Fruit fly (Drosophila melanogaster) whole organism, prepupa: ENCODE results near the gene CG4586.
A peak's percentile ranks its signal among the peaks of the same experiment; 100 is the strongest.

ENCODE experiments used
- Blimp-1 ChIP-seq: fragments of 200-800 bp; sonication (Bioruptor generic); optimal IDR thresholded peaks from 3 replicates; lab custom pipeline; 2017; ENCODE audit warnings: missing biosample characterization, missing genetic modification characterization, mild to moderate bottlenecking, moderate library complexity, missing genetic modification reagents
- CG10631 ChIP-seq: fragments of 200-800 bp; sonication (Bioruptor generic); optimal IDR thresholded peaks from 2 replicates; lab custom pipeline; 2016; ENCODE audit warnings: missing biosample characterization, missing genetic modification characterization
- CG10669 ChIP-seq: fragments of 200-800 bp; sonication (Bioruptor generic); optimal IDR thresholded peaks from 3 replicates; lab custom pipeline; 2018; ENCODE audit warnings: missing biosample characterization, mild to moderate bottlenecking, missing genetic modification characterization, moderate library complexity
- CG11294 ChIP-seq: fragments of 200-800 bp; sonication (Bioruptor generic); IDR thresholded peaks from 2 replicates; pipeline ENCODE4 v1.3.6; 2022; ENCODE audit warnings: missing biosample characterization, missing genetic modification characterization
- CG11762 ChIP-seq: fragments of 200-800 bp; sonication (Bioruptor generic); optimal IDR thresholded peaks from 3 replicates; lab custom pipeline; 2016; ENCODE audit warnings: missing biosample characterization, missing genetic modification characterization; ENCODE audit not compliant: insufficient read depth
- CG1621 ChIP-seq: fragments of 200-800 bp; sonication (Bioruptor generic); optimal IDR thresholded peaks from 3 replicates; lab custom pipeline; 2018; ENCODE audit warnings: missing biosample characterization, mild to moderate bottlenecking, missing genetic modification characterization
- CG34406 ChIP-seq: fragments of 200-800 bp; sonication (Bioruptor generic); optimal IDR thresholded peaks from 3 replicates; lab custom pipeline; 2016; ENCODE audit warnings: missing biosample characterization, missing genetic modification characterization
- CG3919 ChIP-seq: fragments of 200-800 bp; sonication (Bioruptor generic); optimal IDR thresholded peaks from 3 replicates; lab custom pipeline; 2016; ENCODE audit warnings: missing biosample characterization, missing genetic modification characterization
- CG6163 ChIP-seq: fragments of 200-800 bp; sonication (Bioruptor generic); IDR thresholded peaks from 3 replicates; pipeline ENCODE4 v1.3.6; 2022; ENCODE audit warnings: missing biosample characterization, missing genetic modification characterization
- CG6792 ChIP-seq: fragments of 200-800 bp; sonication (Bioruptor generic); optimal IDR thresholded peaks from 3 replicates; lab custom pipeline; 2016; ENCODE audit warnings: missing biosample characterization, missing genetic modification characterization
- CG6808 ChIP-seq: fragments of 200-800 bp; sonication (Bioruptor generic); optimal IDR thresholded peaks from 3 replicates; lab custom pipeline; 2017; ENCODE audit warnings: missing biosample characterization, missing genetic modification characterization, mild to moderate bottlenecking, moderate library complexity, missing genetic modification reagents
- CG6854 ChIP-seq: fragments of 200-800 bp; sonication (Bioruptor generic); optimal IDR thresholded peaks from 2 replicates; lab custom pipeline; 2017; ENCODE audit warnings: missing biosample characterization, mild to moderate bottlenecking, missing genetic modification characterization
- CG8319 ChIP-seq: fragments of 200-800 bp; sonication (Bioruptor generic); optimal IDR thresholded peaks from 3 replicates; lab custom pipeline; 2016; ENCODE audit warnings: missing biosample characterization, missing genetic modification characterization
- CG8632 ChIP-seq: fragments of 200-800 bp; sonication (Bioruptor generic); optimal IDR thresholded peaks from 3 replicates; lab custom pipeline; 2016; ENCODE audit warnings: missing biosample characterization, missing genetic modification characterization
- CG9139 ChIP-seq: fragments of 200-800 bp; sonication (Bioruptor generic); optimal IDR thresholded peaks from 3 replicates; lab custom pipeline; 2017; ENCODE audit warnings: missing biosample characterization, mild to moderate bottlenecking, missing genetic modification characterization
- Eip75B ChIP-seq: fragments of 200-800 bp; sonication (Bioruptor generic); optimal IDR thresholded peaks from 3 replicates; lab custom pipeline; 2016; ENCODE audit warnings: missing biosample characterization, missing genetic modification characterization
- Eip78C ChIP-seq: fragments of 200-800 bp; sonication (Bioruptor generic); peaks from one replicate; lab custom pipeline; 2016; ENCODE audit warnings: missing biosample characterization, missing genetic modification characterization
- Eip93F ChIP-seq: fragments of 200-800 bp; sonication (Bioruptor generic); optimal IDR thresholded peaks from 2 replicates; lab custom pipeline; 2016; ENCODE audit warnings: missing biosample characterization, mild to moderate bottlenecking, missing genetic modification characterization
- Ets96B ChIP-seq: fragments of 200-800 bp; optimal IDR thresholded peaks from 2 replicates; lab custom pipeline; 2019; ENCODE audit warnings: missing biosample characterization, mild to moderate bottlenecking, missing genetic modification characterization, moderate library complexity
- Met ChIP-seq: fragments of 200-800 bp; sonication (Bioruptor generic); optimal IDR thresholded peaks from 3 replicates; lab custom pipeline; 2016; ENCODE audit warnings: missing biosample characterization, missing genetic modification characterization
- OdsH ChIP-seq: fragments of 200-800 bp; sonication (Bioruptor generic); optimal IDR thresholded peaks from 3 replicates; lab custom pipeline; 2016; ENCODE audit warnings: missing biosample characterization, missing genetic modification characterization
- Smox ChIP-seq: fragments of 200-800 bp; sonication (Bioruptor generic); optimal IDR thresholded peaks from 3 replicates; lab custom pipeline; 2016; ENCODE audit warnings: missing biosample characterization, missing genetic modification characterization
- Sox102F ChIP-seq: fragments of 200-800 bp; sonication (Bioruptor generic); optimal IDR thresholded peaks from 2 replicates; lab custom pipeline; 2016; ENCODE audit warnings: missing biosample characterization, mild to moderate bottlenecking, missing genetic modification characterization
- cyc ChIP-seq: fragments of 200-800 bp; sonication (Bioruptor generic); optimal IDR thresholded peaks from 3 replicates; lab custom pipeline; 2016; ENCODE audit warnings: missing biosample characterization, missing genetic modification characterization
- dac ChIP-seq: fragments of 200-800 bp; sonication (Bioruptor generic); optimal IDR thresholded peaks from 2 replicates; lab custom pipeline; 2017; ENCODE audit warnings: missing biosample characterization, mild to moderate bottlenecking, missing genetic modification characterization
- esn ChIP-seq: fragments of 200-800 bp; sonication (Bioruptor generic); optimal IDR thresholded peaks from 2 replicates; lab custom pipeline; 2016; ENCODE audit warnings: missing biosample characterization, mild to moderate bottlenecking, missing genetic modification characterization, moderate library complexity
- fd59A ChIP-seq: fragments of 200-800 bp; sonication (Bioruptor generic); optimal IDR thresholded peaks from 2 replicates; lab custom pipeline; 2017; ENCODE audit warnings: missing biosample characterization, mild to moderate bottlenecking, missing genetic modification characterization, missing genetic modification reagents
- fkh ChIP-seq: fragments of 200-800 bp; sonication (Bioruptor generic); optimal IDR thresholded peaks from 3 replicates; lab custom pipeline; 2017; ENCODE audit warnings: missing biosample characterization, mild to moderate bottlenecking, missing genetic modification characterization, moderate library complexity
- lz ChIP-seq: fragments of 200-800 bp; sonication (Bioruptor generic); optimal IDR thresholded peaks from 3 replicates; lab custom pipeline; 2016; ENCODE audit warnings: missing biosample characterization, missing genetic modification characterization
- pdm3 ChIP-seq: fragments of 200-800 bp; sonication (Bioruptor generic); optimal IDR thresholded peaks from 3 replicates; lab custom pipeline; 2016; ENCODE audit warnings: missing biosample characterization, missing genetic modification characterization
- salr ChIP-seq, 2 experiments: fragments of 200-800 bp; sonication (Bioruptor generic); optimal IDR thresholded peaks; 3 replicates each; lab custom pipeline; 2016 to 2018; ENCODE audit warnings: missing biosample characterization in 2 of 2, missing genetic modification characterization in 2 of 2, mild to moderate bottlenecking in 1 of 2
- spab ChIP-seq: fragments of 200-800 bp; sonication (Bioruptor generic); optimal IDR thresholded peaks from 2 replicates; lab custom pipeline; 2017; ENCODE audit warnings: missing biosample characterization, mild to moderate bottlenecking, missing genetic modification characterization, missing genetic modification reagents
- ss ChIP-seq, 2 experiments: fragments of 200-800 bp; sonication (Bioruptor generic); optimal IDR thresholded peaks; 2 replicates in 1 of 2; 3 replicates in 1 of 2; lab custom pipeline; 2017 to 2018; ENCODE audit warnings: mild to moderate bottlenecking in 2 of 2, missing biosample characterization in 2 of 2, missing genetic modification characterization in 2 of 2, moderate library complexity in 1 of 2
- svp ChIP-seq: fragments of 200-800 bp; sonication (Bioruptor generic); peaks from one replicate; lab custom pipeline; 2016; ENCODE audit warnings: missing biosample characterization, missing genetic modification characterization
- topi ChIP-seq: fragments of 200-800 bp; sonication (Bioruptor generic); optimal IDR thresholded peaks from 3 replicates; lab custom pipeline; 2016; ENCODE audit warnings: missing biosample characterization, missing genetic modification characterization
- vri ChIP-seq: fragments of 200-800 bp; sonication (Bioruptor generic); optimal IDR thresholded peaks from 3 replicates; lab custom pipeline; 2016; ENCODE audit warnings: missing biosample characterization, mild to moderate bottlenecking, missing genetic modification characterization

The CG4586 gene

dm6 chrX:6993753-6994152, 24.0 kb downstream of the CG4586 start (continued):
- TF ChIP-seq CG8632 (peak; percentile 32), lz (GFP tag; lab: Kevin White, UChicago) (peak; percentile 78), CG3919 (GFP tag; lab: Kevin White, UChicago) (peak; percentile 58), dac (GFP tag; lab: Kevin White, UChicago) (no peak), CG9139 (GFP tag; lab: Kevin White, UChicago) (no peak), CG6854 (peak; percentile 45), salr (GFP tag; optimal IDR thresholded peaks at IDR 0.05; lab: Kevin White, UChicago) (no peak), cyc (GFP tag; lab: Kevin White, UChicago) (peak; percentile 86), topi (GFP tag; lab: Kevin White, UChicago) (peak; percentile 86), ss (GFP tag; optimal IDR thresholded peaks at IDR 0.05; lab: Kevin White, UChicago) (no peak), CG8319 (peak; percentile 39), Met (GFP tag; lab: Kevin White, UChicago) (peak; percentile 84), CG11762 (GFP tag; lab: Kevin White, UChicago) (peak; percentile 39), Smox (GFP tag; lab: Kevin White, UChicago) (peak; percentile 83)

dm6 chrX:6994473-6995179, 24.9 kb downstream of the CG4586 start:
- TF ChIP-seq fkh (GFP tag; lab: Kevin White, UChicago), result peak; percentile 66
- peak; percentile 7 for TF ChIP-seq CG6792 (GFP tag; lab: Kevin White, UChicago)
- no peak for TF ChIP-seq esn
- no peak for TF ChIP-seq Ets96B (tag; lab: Kevin White, UChicago)
- TF ChIP-seq spab (GFP tag; lab: Kevin White, UChicago), result peak; percentile 30
- TF ChIP-seq CG10631 (GFP tag; lab: Kevin White, UChicago), result peak; percentile 40
- TF ChIP-seq Eip78C, result peak; percentile 42
- peak in 1 of 2 experiments; percentile 28 for TF ChIP-seq salr (GFP tag; optimal IDR thresholded peaks at IDR 0.05; lab: Kevin White, UChicago)
- peak; percentile 68 for TF ChIP-seq CG9139 (GFP tag; lab: Kevin White, UChicago)
- TF ChIP-seq fd59A (GFP tag; lab: Kevin White, UChicago), result no peak
- peak; percentile 7 for TF ChIP-seq OdsH (GFP tag; lab: Kevin White, UChicago)
- no peak for TF ChIP-seq Sox102F
- TF ChIP-seq CG1621 (tag; lab: Kevin White, UChicago), result peak; percentile 38
- TF ChIP-seq CG6808, result peak; percentile 41
- peak; percentile 31 for TF ChIP-seq CG8632
- peak; percentile 51 for TF ChIP-seq svp (GFP tag; lab: Kevin White, UChicago)
- TF ChIP-seq lz (GFP tag; lab: Kevin White, UChicago), result no peak
- peak; percentile 10 for TF ChIP-seq CG34406 (GFP tag; lab: Kevin White, UChicago)
- TF ChIP-seq pdm3 (GFP tag; lab: Kevin White, UChicago), result peak; percentile 19
- 0 out of 3 replicates have a peak, but pooled peaks have one; percentile 31 for TF ChIP-seq CG6163
- no peak for TF ChIP-seq Eip93F (GFP tag; lab: Kevin White, UChicago)
- peak; percentile 40 for TF ChIP-seq CG10669
- no peak for TF ChIP-seq vri (GFP tag; lab: Kevin White, UChicago)
- peak; percentile 14 to 59 for TF ChIP-seq ss (GFP tag; optimal IDR thresholded peaks at IDR 0.05; lab: Kevin White, UChicago)

dm6 chrX:6995258-6995657, 25.5 kb downstream of the CG4586 start:
- no peak for TF ChIP-seq Eip75B (GFP tag; lab: Kevin White, UChicago)
- no peak for TF ChIP-seq CG11294
- no peak for TF ChIP-seq dac (GFP tag; lab: Kevin White, UChicago)
- peak; percentile 42 for TF ChIP-seq Eip78C
- TF ChIP-seq OdsH (GFP tag; lab: Kevin White, UChicago), result no peak
- TF ChIP-seq Blimp-1 (GFP tag; lab: Kevin White, UChicago), result peak; percentile 28
- peak; percentile 40 for TF ChIP-seq svp (GFP tag; lab: Kevin White, UChicago)
- TF ChIP-seq CG1621 (tag; lab: Kevin White, UChicago), result no peak
